Worm (Caenorhabditis elegans) whole organism, L1 larva: Measurements from ENCODE around the gene dhs-28.

ENCODE experiments used
- C04F5.9 ChIP-seq: sonication (generic microtip); optimal IDR thresholded peaks from 2 replicates; lab custom pipeline; 2016; ENCODE audit warnings: missing genetic modification characterization, missing compliant biosample characterization
- C16A3.4 ChIP-seq: fragments of 150-350 bp; optimal IDR thresholded peaks from 2 replicates; lab custom pipeline; 2014; ENCODE audit warnings: missing biosample characterization, missing genetic modification characterization
- C34B4.2 ChIP-seq: sonication (generic microtip); optimal IDR thresholded peaks from 2 replicates; lab custom pipeline; 2017; ENCODE audit warnings: mild to moderate bottlenecking, missing genetic modification characterization, missing compliant biosample characterization
- Y116A8C.19 ChIP-seq: sonication (generic microtip); optimal IDR thresholded peaks from 2 replicates; lab custom pipeline; 2016; ENCODE audit warnings: missing compliant biosample characterization, missing genetic modification characterization, borderline replicate concordance
- aha-1 ChIP-seq: fragments of 150-350 bp; optimal IDR thresholded peaks from 2 replicates; lab custom pipeline; 2014; ENCODE audit warnings: missing biosample characterization, missing genetic modification characterization
- ama-1 ChIP-seq: fragments of 150-350 bp; optimal IDR thresholded peaks from 2 replicates; lab custom pipeline; 2014
- ceh-82 ChIP-seq, 3 experiments: fragments of 150-350 bp in 1 of 3; sonication (generic microtip) in 2 of 3; optimal IDR thresholded peaks; 2 replicates each; lab custom pipeline; 2014 to 2017; ENCODE audit warnings: missing biosample characterization in 3 of 3, missing genetic modification characterization in 3 of 3
- ceh-88 ChIP-seq: fragments of 200-800 bp; sonication (Bioruptor generic); IDR thresholded peaks from 2 replicates; pipeline ENCODE4 v1.3.6; 2022; ENCODE audit warnings: missing genetic modification characterization, missing compliant biosample characterization
- ceh-90 ChIP-seq: sonication (generic microtip); optimal IDR thresholded peaks from 2 replicates; lab custom pipeline; 2016; ENCODE audit warnings: missing genetic modification characterization, missing compliant biosample characterization
- efl-1 ChIP-seq, 4 experiments: fragments of 150-350 bp; optimal IDR thresholded peaks in 3 of 4; peaks in 1 of 4; 1 replicate in 1 of 4; 2 replicates in 3 of 4; lab custom pipeline; 2014; ENCODE audit warnings: missing biosample characterization in 2 of 4, missing genetic modification characterization in 2 of 4, missing genetic modification reagents in 2 of 4
- elt-2 ChIP-seq: sonication (generic microtip); optimal IDR thresholded peaks from 2 replicates; lab custom pipeline; 2016; ENCODE audit warnings: missing genetic modification characterization, mild to moderate bottlenecking, inconsistent platforms, missing compliant biosample characterization, missing genetic modification reagents
- elt-3 ChIP-seq, 6 experiments: fragments of 150-350 bp in 1 of 6; sonication (generic microtip); optimal IDR thresholded peaks; 2 replicates each; lab custom pipeline; 2017 to 2018; ENCODE audit warnings: missing biosample characterization in 6 of 6, missing genetic modification characterization in 6 of 6, inconsistent platforms in 1 of 6
- ets-5 ChIP-seq: fragments of 200-800 bp; sonication (Bioruptor generic); IDR thresholded peaks from 2 replicates; pipeline ENCODE4 v1.3.6; 2022; ENCODE audit warnings: missing genetic modification characterization, missing compliant biosample characterization
- fkh-8 ChIP-seq: sonication (generic microtip); optimal IDR thresholded peaks from 2 replicates; lab custom pipeline; 2016; ENCODE audit warnings: mild to moderate bottlenecking, missing genetic modification characterization, missing compliant biosample characterization
- fos-1 ChIP-seq: fragments of 150-350 bp; optimal IDR thresholded peaks from 2 replicates; lab custom pipeline; 2014; ENCODE audit warnings: missing biosample characterization, missing genetic modification characterization
- grh-1 ChIP-seq: fragments of 200-800 bp; sonication (Bioruptor generic); IDR thresholded peaks from 2 replicates; pipeline ENCODE4 v1.3.6; 2022; ENCODE audit warnings: missing genetic modification reagents, missing genetic modification characterization, missing compliant biosample characterization
- hpl-2 ChIP-seq: fragments of 150-350 bp; optimal IDR thresholded peaks from 2 replicates; lab custom pipeline; 2014; ENCODE audit warnings: missing biosample characterization, missing genetic modification reagents, missing genetic modification characterization
- irx-1 ChIP-seq: sonication (generic microtip); optimal IDR thresholded peaks from 2 replicates; lab custom pipeline; 2016; ENCODE audit warnings: missing genetic modification characterization, missing compliant biosample characterization
- lin-14 ChIP-seq: fragments of 200-800 bp; sonication (Bioruptor generic); optimal IDR thresholded peaks from 2 replicates; lab custom pipeline; 2018; ENCODE audit warnings: mild to moderate bottlenecking, missing genetic modification characterization, moderate library complexity, missing compliant biosample characterization
- lin-35 ChIP-seq, 2 experiments: fragments of 150-350 bp; optimal IDR thresholded peaks; 2 replicates each; lab custom pipeline; 2014; ENCODE audit warnings: missing biosample characterization in 2 of 2, missing genetic modification characterization in 2 of 2, missing genetic modification reagents in 2 of 2
- lir-3 ChIP-seq: sonication (generic microtip); optimal IDR thresholded peaks from 2 replicates; lab custom pipeline; 2016; ENCODE audit warnings: mild to moderate bottlenecking, missing genetic modification characterization, moderate library complexity, missing compliant biosample characterization; ENCODE audit not compliant: poor library complexity
- mab-9 ChIP-seq: fragments of 200-800 bp; sonication (Bioruptor generic); IDR thresholded peaks from 2 replicates; pipeline ENCODE4 v1.3.6; 2022; ENCODE audit warnings: missing genetic modification reagents, missing genetic modification characterization, missing compliant biosample characterization
- mdl-1 ChIP-seq, 2 experiments: fragments of 150-350 bp; optimal IDR thresholded peaks; 2 replicates each; lab custom pipeline; 2014 to 2017; ENCODE audit warnings: missing biosample characterization in 2 of 2, missing genetic modification characterization in 2 of 2, inconsistent platforms in 1 of 2
- mep-1 ChIP-seq: fragments of 150-350 bp; optimal IDR thresholded peaks from 2 replicates; lab custom pipeline; 2014; ENCODE audit warnings: missing biosample characterization, missing genetic modification characterization
- nhr-12 ChIP-seq: sonication (generic microtip); optimal IDR thresholded peaks from 2 replicates; lab custom pipeline; 2017; ENCODE audit warnings: missing biosample characterization, missing genetic modification characterization
- nhr-19 ChIP-seq: fragments of 200-800 bp; sonication (Bioruptor generic); conservative IDR thresholded peaks from 2 replicates; pipeline ENCODE4 v1.3.6; 2022; ENCODE audit warnings: missing genetic modification characterization, missing compliant biosample characterization
- nhr-20 ChIP-seq: sonication (generic microtip); optimal IDR thresholded peaks from 2 replicates; lab custom pipeline; 2016; ENCODE audit warnings: mild to moderate bottlenecking, missing genetic modification characterization, missing compliant biosample characterization
- nhr-237 ChIP-seq: fragments of 150-350 bp; optimal IDR thresholded peaks from 2 replicates; lab custom pipeline; 2014; ENCODE audit warnings: missing biosample characterization, missing genetic modification characterization
- nhr-47 ChIP-seq: sonication (generic microtip); optimal IDR thresholded peaks from 2 replicates; lab custom pipeline; 2016; ENCODE audit warnings: mild to moderate bottlenecking, missing genetic modification characterization, moderate library complexity, missing compliant biosample characterization
- nhr-71 ChIP-seq: sonication (generic microtip); optimal IDR thresholded peaks from 2 replicates; lab custom pipeline; 2016; ENCODE audit warnings: mild to moderate bottlenecking, missing genetic modification characterization, moderate library complexity, missing compliant biosample characterization
- nhr-76 ChIP-seq: sonication (generic microtip); optimal IDR thresholded peaks from 2 replicates; lab custom pipeline; 2017; ENCODE audit warnings: missing biosample characterization, missing genetic modification characterization
- nhr-84 ChIP-seq: sonication (generic microtip); optimal IDR thresholded peaks from 2 replicates; lab custom pipeline; 2017; ENCODE audit warnings: missing biosample characterization, missing genetic modification characterization
- nhr-90 ChIP-seq: sonication (generic microtip); optimal IDR thresholded peaks from 2 replicates; lab custom pipeline; 2016; ENCODE audit warnings: mild to moderate bottlenecking, missing genetic modification characterization, missing compliant biosample characterization; ENCODE audit not compliant: poor library complexity
- snpc-4 ChIP-seq: fragments of 150-350 bp; optimal IDR thresholded peaks from 2 replicates; lab custom pipeline; 2014; ENCODE audit warnings: missing biosample characterization, missing genetic modification characterization
- snu-23 ChIP-seq: sonication (generic microtip); optimal IDR thresholded peaks from 2 replicates; lab custom pipeline; 2016; ENCODE audit warnings: missing genetic modification characterization, missing compliant biosample characterization
- tbx-2 ChIP-seq: sonication (generic microtip); optimal IDR thresholded peaks from 2 replicates; lab custom pipeline; 2016; ENCODE audit warnings: missing genetic modification characterization, missing compliant biosample characterization
- unc-62 ChIP-seq: fragments of 150-350 bp; optimal IDR thresholded peaks from 2 replicates; lab custom pipeline; 2014; ENCODE audit warnings: missing biosample characterization, missing genetic modification reagents, missing genetic modification characterization
- vab-15 ChIP-seq: sonication (generic microtip); optimal IDR thresholded peaks from 2 replicates; lab custom pipeline; 2017; ENCODE audit warnings: missing genotype, mild to moderate bottlenecking, missing genetic modification characterization, missing compliant biosample characterization
- xbp-1 ChIP-seq: sonication (generic microtip); optimal IDR thresholded peaks from 2 replicates; lab custom pipeline; 2016; ENCODE audit warnings: missing genetic modification characterization, missing compliant biosample characterization
- zip-4 ChIP-seq: fragments of 200-800 bp; sonication (Bioruptor generic); optimal IDR thresholded peaks from 2 replicates; lab custom pipeline; 2018; ENCODE audit warnings: mild to moderate bottlenecking, missing genetic modification characterization, moderate library complexity, missing compliant biosample characterization
- ztf-11 ChIP-seq, 2 experiments: sonication (generic microtip); optimal IDR thresholded peaks; 2 replicates each; lab custom pipeline; 2016 to 2017; ENCODE audit warnings: missing genetic modification characterization in 2 of 2, missing biosample characterization in 1 of 2, missing compliant biosample characterization in 1 of 2

The dhs-28 gene

DNA sequence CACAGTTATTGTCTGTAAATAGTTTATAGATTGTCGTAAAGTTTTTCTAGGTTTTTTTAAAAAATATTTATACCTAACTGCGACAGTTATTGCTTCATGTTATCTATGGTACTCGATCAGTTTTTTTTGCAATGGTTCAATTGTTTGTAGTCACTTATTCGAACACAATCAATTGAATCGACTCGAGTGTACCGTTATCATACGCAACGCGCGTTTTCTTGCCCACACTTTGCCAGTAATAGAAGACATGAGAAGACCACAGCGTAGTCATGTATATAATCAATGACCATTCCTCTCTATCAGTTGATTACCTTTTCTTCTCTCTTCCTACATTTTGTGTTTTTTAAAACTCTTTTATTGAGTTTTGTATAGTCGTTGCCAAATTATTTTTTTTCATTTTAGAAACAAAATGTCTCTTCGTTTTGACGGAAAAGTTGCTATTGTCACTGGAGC, at the start of gene dhs-28:
dhs-28 (plus strand) TSS at position 403 of the 453 bp plus-strand sequence.
- no peak for TF ChIP-seq nhr-12
- no peak for TF ChIP-seq efl-1 (optimal IDR thresholded peaks at IDR 0.05; lab: Kevin White, UChicago)
- TF ChIP-seq efl-1 (GFP tag; optimal IDR thresholded peaks at IDR 0.05 in 1 of 2; lab: Kevin White, UChicago), result peak in 1 of 2 experiments; percentile 17
- TF ChIP-seq nhr-19 (GFP tag; lab: Robert Waterston, UW), result peak; percentile 30
- no peak for TF ChIP-seq C04F5.9 (tag; lab: Kevin White, UChicago)
- TF ChIP-seq vab-15, result no peak
- no peak for TF ChIP-seq ceh-90
- peak; percentile 6 for TF ChIP-seq nhr-71 (tag; lab: Kevin White, UChicago)
- no peak for TF ChIP-seq hpl-2 (GFP tag; lab: Kevin White, UChicago)
- TF ChIP-seq elt-3 (tag; optimal IDR thresholded peaks at IDR 0.05; lab: Kevin White, UChicago), result peak in 3 of 6 experiments; percentile 17 to 71 (median 39)
- peak; percentile 63 for TF ChIP-seq elt-2 (tag; lab: Kevin White, UChicago)
- TF ChIP-seq mep-1 (tag; lab: Kevin White, UChicago), result no peak
- peak in 1 of 2 experiments; percentile 68 for TF ChIP-seq lin-35 (GFP tag; optimal IDR thresholded peaks at IDR 0.05; lab: Kevin White, UChicago)
- TF ChIP-seq nhr-20 (tag; lab: Kevin White, UChicago), result peak; percentile 57
- TF ChIP-seq xbp-1 (tag; lab: Kevin White, UChicago), result no peak
- TF ChIP-seq ama-1 (lab: Kevin White, UChicago), result peak; percentile 11
- TF ChIP-seq irx-1, result no peak
- TF ChIP-seq lin-14, result peak; percentile 18
- no peak for TF ChIP-seq nhr-90 (tag; lab: Kevin White, UChicago)
- peak; percentile 21 for TF ChIP-seq snu-23 (GFP tag; lab: Kevin White, UChicago)

DNA sequence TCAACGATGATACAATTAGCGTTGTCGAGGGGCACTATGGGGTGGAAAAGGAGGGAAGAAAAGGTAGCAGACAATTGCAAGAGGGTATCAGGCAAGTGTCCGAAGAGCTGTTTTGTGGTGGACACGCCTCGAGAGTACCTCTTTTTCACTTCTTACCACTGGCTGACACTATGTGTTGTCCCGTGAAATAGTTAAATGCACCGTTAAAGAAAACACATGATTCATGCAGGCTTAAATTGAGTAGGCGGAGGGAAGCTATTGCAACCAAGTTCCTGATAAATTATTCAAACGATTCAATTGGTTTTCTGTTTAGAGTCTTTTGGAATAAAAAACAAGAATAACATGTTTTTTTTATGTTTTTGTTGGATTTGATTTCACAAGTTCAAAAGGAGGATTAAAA, 40.2 kb upstream of the dhs-28 start, which contains the start of gene irk-1:
irk-1 (minus strand) TSS at position 101 of the 400 bp plus-strand sequence.
- TF ChIP-seq lin-14, result peak; percentile 12
- no peak for TF ChIP-seq C16A3.4 (tag; lab: Kevin White, UChicago)
- TF ChIP-seq efl-1 (optimal IDR thresholded peaks at IDR 0.05; lab: Kevin White, UChicago), result no peak
- peak in 1 of 2 experiments; percentile 56 for TF ChIP-seq efl-1 (GFP tag; optimal IDR thresholded peaks at IDR 0.05 in 1 of 2; lab: Kevin White, UChicago)

DNA sequence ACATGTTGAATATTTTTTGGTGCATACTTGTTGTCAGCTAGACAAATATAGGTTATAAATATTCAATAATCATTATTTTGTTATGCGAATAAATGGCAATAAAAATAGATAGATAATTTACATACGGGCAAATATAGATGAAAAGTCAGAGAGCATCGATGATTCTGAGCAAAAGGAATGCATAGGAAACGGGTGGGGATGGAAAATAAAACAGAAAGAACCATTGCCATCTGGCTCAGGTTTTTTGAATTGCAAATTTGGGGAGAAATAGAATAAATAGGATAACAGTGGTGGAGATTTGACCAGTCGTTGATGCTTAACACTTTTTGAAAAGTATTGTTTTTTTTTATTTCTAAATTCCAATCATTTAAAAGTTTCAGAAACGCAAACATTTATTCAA, 35.4 kb upstream of the dhs-28 start, which contains the start of gene idpp-6:
idpp-6 (plus strand) TSS at position 301 of the 400 bp plus-strand sequence.
- TF ChIP-seq ceh-82 (tag; optimal IDR thresholded peaks at IDR 0.05; lab: Kevin White, UChicago) (no peak), snpc-4 (no peak)

DNA sequence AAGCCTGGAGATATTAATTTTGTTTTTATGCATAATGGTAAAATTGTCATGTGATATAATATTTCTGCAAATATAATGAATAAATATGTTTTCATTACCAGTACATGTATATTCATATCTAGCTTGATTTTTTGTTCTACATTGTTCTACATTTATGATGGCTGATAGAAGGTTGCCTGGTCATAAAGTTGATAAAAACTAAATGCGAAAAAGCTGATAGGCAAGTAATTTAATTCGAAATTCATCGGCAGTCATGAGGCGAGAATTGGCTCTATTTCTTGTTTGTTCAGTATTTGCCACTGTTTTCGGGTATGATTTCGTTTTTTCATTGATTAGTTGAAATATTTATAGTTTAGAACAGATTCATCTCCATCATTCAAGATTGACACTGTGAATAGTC, 34.1 kb upstream of the dhs-28 start, which contains the start of gene bgal-2:
bgal-2 (plus strand) TSS at position 231 of the 400 bp plus-strand sequence.
- peak; percentile 53 for TF ChIP-seq elt-2 (tag; lab: Kevin White, UChicago)
- TF ChIP-seq nhr-237 (tag; lab: Kevin White, UChicago), result no peak

DNA sequence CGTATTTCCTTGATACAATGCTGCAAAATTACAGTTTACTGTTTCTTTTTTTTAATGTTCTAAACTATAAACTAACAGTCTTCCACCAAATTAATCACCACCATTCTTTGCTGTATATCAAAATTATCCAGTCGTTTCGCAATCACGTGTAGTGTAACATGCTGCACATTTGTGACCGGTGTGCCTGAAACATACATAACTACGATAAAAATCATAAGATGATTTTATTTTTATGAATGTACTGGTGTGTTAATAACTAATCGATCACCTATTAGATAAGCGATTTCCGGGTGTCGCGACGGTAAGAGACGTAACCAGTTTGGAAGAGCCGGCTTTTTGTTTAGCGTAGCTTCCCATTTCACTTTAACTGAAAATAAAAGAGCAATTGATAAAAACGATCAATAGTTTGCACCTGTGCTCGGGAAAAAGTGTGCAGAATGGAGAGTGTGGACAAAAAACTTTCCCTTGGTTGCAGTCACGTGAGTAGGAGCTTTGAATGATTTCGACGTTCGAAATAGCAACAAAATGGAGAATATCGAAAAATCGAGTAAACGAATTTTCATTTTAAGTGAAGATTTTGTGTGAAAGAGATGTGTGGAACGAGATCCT, 29.2 kb upstream of the dhs-28 start, which contains the start of gene sgca-1:
sgca-1 (minus strand) TSS at position 584 of the 609 bp plus-strand sequence.
- no peak for TF ChIP-seq mab-9
- TF ChIP-seq aha-1 (tag; lab: Kevin White, UChicago), result no peak
- TF ChIP-seq nhr-71 (tag; lab: Kevin White, UChicago), result peak; percentile 2
- no peak for TF ChIP-seq nhr-84 (tag; lab: Kevin White, UChicago)
- no peak for TF ChIP-seq Y116A8C.19 (tag; lab: Kevin White, UChicago)
- no peak for TF ChIP-seq hpl-2 (GFP tag; lab: Kevin White, UChicago)
- no peak for TF ChIP-seq ztf-11 (tag; optimal IDR thresholded peaks at IDR 0.05; lab: Kevin White, UChicago)
- no peak for TF ChIP-seq C34B4.2 (tag; lab: Kevin White, UChicago)
- no peak for TF ChIP-seq nhr-76 (tag; lab: Kevin White, UChicago)
- no peak for TF ChIP-seq lir-3 (tag; lab: Kevin White, UChicago)
- no peak for TF ChIP-seq fkh-8 (tag; lab: Kevin White, UChicago)
- no peak for TF ChIP-seq ets-5
- no peak for TF ChIP-seq zip-4 (GFP tag; lab: Kevin White, UChicago)
- TF ChIP-seq ceh-88 (GFP tag; lab: Robert Waterston, UW), result no peak
- TF ChIP-seq lin-14, result no peak
- TF ChIP-seq lin-35 (GFP tag; optimal IDR thresholded peaks at IDR 0.05; lab: Kevin White, UChicago), result peak in 1 of 2 experiments; percentile 53
- no peak for TF ChIP-seq tbx-2 (tag; lab: Kevin White, UChicago)
- no peak for TF ChIP-seq nhr-47 (tag; lab: Kevin White, UChicago)
- TF ChIP-seq unc-62 (GFP tag; lab: Kevin White, UChicago), result no peak
- no peak for TF ChIP-seq xbp-1 (tag; lab: Kevin White, UChicago)
- TF ChIP-seq grh-1 (GFP tag; lab: Robert Waterston, UW), result no peak
- TF ChIP-seq mdl-1 (tag; optimal IDR thresholded peaks at IDR 0.05; lab: Kevin White, UChicago), result peak in 1 of 2 experiments; percentile 9
- TF ChIP-seq nhr-20 (tag; lab: Kevin White, UChicago), result peak; percentile 22
- no peak for TF ChIP-seq fos-1 (tag; lab: Kevin White, UChicago)
- TF ChIP-seq ceh-82 (tag; optimal IDR thresholded peaks at IDR 0.05; lab: Kevin White, UChicago), result no peak
